Fruit fly (Drosophila melanogaster): ENCODE data around the gene fax.

Gene fax

dm6 chr3L:16385252-16385879 lies 26.3 kb downstream of the fax start (continued):
- TF ChIP-seq crp (GFP tag; optimal IDR thresholded peaks at IDR 0.05): peak in 1 of 2 experiments; percentile 65
- no peak for TF ChIP-seq CG14050 (GFP tag; IDR thresholded peaks at IDR 0.05)
- no peak for TF ChIP-seq CG4328 (GFP tag; optimal IDR thresholded peaks at IDR 0.05)
- no peak for TF ChIP-seq CG10431 (GFP tag; optimal IDR thresholded peaks at IDR 0.05)
- TF ChIP-seq Atf-2 (GFP tag; optimal IDR thresholded peaks at IDR 0.05): no peak
- no peak for TF ChIP-seq Max (GFP tag; optimal IDR thresholded peaks at IDR 0.05)
- no peak for TF ChIP-seq CG31441 (GFP tag; IDR thresholded peaks at IDR 0.05)
- no peak for TF ChIP-seq sens-2 (GFP tag; IDR thresholded peaks at IDR 0.05)
- peak; percentile 23 for TF ChIP-seq lbe (GFP tag; optimal IDR thresholded peaks at IDR 0.05)
- no peak for TF ChIP-seq trh (GFP tag; optimal IDR thresholded peaks at IDR 0.05)
- no peak for TF ChIP-seq disco-r (GFP tag; optimal IDR thresholded peaks at IDR 0.05)
- no peak for TF ChIP-seq CG10209 (GFP tag; optimal IDR thresholded peaks at IDR 0.05)
- TF ChIP-seq CG7357 (GFP tag; IDR thresholded peaks at IDR 0.05): no peak
- no peak for TF ChIP-seq CG31365 (tag; optimal IDR thresholded peaks at IDR 0.05)
- TF ChIP-seq CG6254 (GFP tag; optimal IDR thresholded peaks at IDR 0.05): peak; percentile 5
- no peak for TF ChIP-seq slbo (GFP tag; IDR thresholded peaks at IDR 0.05)
- TF ChIP-seq Trl (optimal IDR thresholded peaks at IDR 0.05): peak in 1 of 2 experiments; percentile 2
- TF ChIP-seq Trl (GFP tag; optimal IDR thresholded peaks at IDR 0.05): no peak
- TF ChIP-seq Drgx (GFP tag; IDR thresholded peaks at IDR 0.05): peak; percentile 31; the same call in 1 of the 2 replicates
- TF ChIP-seq chinmo (GFP tag; IDR thresholded peaks at IDR 0.05; ENCODE audit: partially characterized antibody): peak; percentile 97
- TF ChIP-seq CG12659 (GFP tag; optimal IDR thresholded peaks at IDR 0.05): no peak
- no peak for TF ChIP-seq CG10565 (GFP tag; optimal IDR thresholded peaks at IDR 0.05)
- no peak for TF ChIP-seq ssp (GFP tag; IDR thresholded peaks at IDR 0.05)
- no peak for TF ChIP-seq pan (optimal IDR thresholded peaks at IDR 0.05)
- TF ChIP-seq pan (GFP tag; optimal IDR thresholded peaks at IDR 0.05 in 1 of 2, IDR thresholded peaks at IDR 0.05 in 1 of 2): no peak
- no peak for TF ChIP-seq CG12769 (tag; optimal IDR thresholded peaks at IDR 0.05)
- no peak for TF ChIP-seq fu2 (GFP tag; optimal IDR thresholded peaks at IDR 0.05)
- no peak for TF ChIP-seq Hmx (GFP tag; optimal IDR thresholded peaks at IDR 0.05)
- no peak for TF ChIP-seq lab (GFP tag; optimal IDR thresholded peaks at IDR 0.05)
- TF ChIP-seq Pdp1 (GFP tag; optimal IDR thresholded peaks at IDR 0.05): peak in 1 of 2 experiments; percentile 35
- no peak for TF ChIP-seq CG15011 (GFP tag; optimal IDR thresholded peaks at IDR 0.05)
- peak; percentile 64; the same call in 2 of the 3 replicates for TF ChIP-seq CG2199 (GFP tag; IDR thresholded peaks at IDR 0.05)
- no peak for TF ChIP-seq CG10462 (GFP tag; optimal IDR thresholded peaks at IDR 0.05)
- TF ChIP-seq CG3995 (GFP tag; optimal IDR thresholded peaks at IDR 0.05): no peak
- no peak for TF ChIP-seq dmrt11E (tag; optimal IDR thresholded peaks at IDR 0.05)
- no peak for TF ChIP-seq run (tag; optimal IDR thresholded peaks at IDR 0.05)
- TF ChIP-seq MESR4 (GFP tag; optimal IDR thresholded peaks at IDR 0.05): peak; percentile 63
- no peak for TF ChIP-seq Fer2 (tag; optimal IDR thresholded peaks at IDR 0.05)
- TF ChIP-seq CG4730 (GFP tag; IDR thresholded peaks at IDR 0.05): no peak
- TF ChIP-seq bowl (GFP tag; IDR thresholded peaks at IDR 0.05): no peak
- TF ChIP-seq NK7.1 (GFP tag; optimal IDR thresholded peaks at IDR 0.05): no peak
- no peak for TF ChIP-seq ara (GFP tag; IDR thresholded peaks at IDR 0.05)
- TF ChIP-seq Lhr (GFP tag; optimal IDR thresholded peaks at IDR 0.05): no peak
- no peak for TF ChIP-seq ap (GFP tag; IDR thresholded peaks at IDR 0.05)
- no peak for TF ChIP-seq lmd (GFP tag; IDR thresholded peaks at IDR 0.05)
- TF ChIP-seq CG43689 (GFP tag; IDR thresholded peaks at IDR 0.05): no peak
- TF ChIP-seq Dll (GFP tag; IDR thresholded peaks at IDR 0.05; ENCODE audit: partially characterized antibody): 0 out of 4 replicates have a peak, but pooled peaks have one; percentile 34
- no peak for TF ChIP-seq CG4820 (GFP tag; optimal IDR thresholded peaks at IDR 0.05)
- TF ChIP-seq sens (GFP tag): peak; percentile 43
- TF ChIP-seq CG8478 (optimal IDR thresholded peaks at IDR 0.05): peak; percentile 23
- TF ChIP-seq inv (GFP tag; IDR thresholded peaks at IDR 0.05; ENCODE audit: partially characterized antibody): no peak

All from whole organism, embryonic.